Worm (Caenorhabditis elegans): Measurements from ENCODE around the gene tmem-218.

tmem-218 gene

DNA sequence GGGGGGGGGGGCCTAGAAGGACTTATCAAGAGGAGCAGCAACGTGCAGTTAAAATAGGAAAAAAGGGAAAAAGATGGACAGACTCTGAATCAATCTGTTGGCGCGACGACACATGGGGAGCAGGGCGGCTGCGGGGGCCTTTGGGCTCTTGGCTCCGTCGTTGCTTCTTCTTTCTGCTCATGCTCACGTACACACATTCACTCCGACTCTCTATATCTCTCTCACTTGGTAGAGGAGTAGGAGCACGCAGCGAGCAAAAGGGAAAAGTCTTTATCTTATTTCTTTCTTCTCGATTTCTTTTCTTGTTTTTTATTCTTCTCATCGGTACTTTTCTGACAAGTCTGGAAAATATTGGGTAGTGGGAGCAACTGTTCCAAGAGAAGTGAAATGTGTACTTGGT lies 21.1 kb upstream of the tmem-218 start (continued):
- TF ChIP-seq hpl-2 (GFP tag; optimal IDR thresholded peaks at IDR 0.05), result no peak
- TF ChIP-seq ceh-88 (GFP tag; IDR thresholded peaks at IDR 0.05), result no peak
- no peak for TF ChIP-seq egl-27 (tag; optimal IDR thresholded peaks at IDR 0.05)
- no peak for TF ChIP-seq unc-62 (GFP tag; optimal IDR thresholded peaks at IDR 0.05)
- no peak for TF ChIP-seq unc-86 (tag; optimal IDR thresholded peaks at IDR 0.05)
- TF ChIP-seq ets-5 (GFP tag; IDR thresholded peaks at IDR 0.05), result no peak
- TF ChIP-seq ceh-8 (GFP tag; optimal IDR thresholded peaks at IDR 0.05), result no peak
- TF ChIP-seq alr-1 (tag; optimal IDR thresholded peaks at IDR 0.05; ENCODE audit: borderline replicate concordance), result no peak
- TF ChIP-seq aly-2 (tag; optimal IDR thresholded peaks at IDR 0.05), result no peak
- no peak for TF ChIP-seq skn-1 (tag; optimal IDR thresholded peaks at IDR 0.05)
- TF ChIP-seq nhr-90 (tag; optimal IDR thresholded peaks at IDR 0.05; ENCODE audit: poor library complexity), result no peak
- TF ChIP-seq ceh-82 (tag; optimal IDR thresholded peaks at IDR 0.05), result peak in 1 of 3 experiments; percentile 63
- peak; percentile 28 for TF ChIP-seq fkh-8 (tag; optimal IDR thresholded peaks at IDR 0.05)
- peak in 1 of 2 experiments; percentile 13 for TF ChIP-seq mdl-1 (tag; optimal IDR thresholded peaks at IDR 0.05)
- peak; percentile 38 for TF ChIP-seq nhr-47 (tag; optimal IDR thresholded peaks at IDR 0.05)
- TF ChIP-seq Y116A8C.19 (tag; optimal IDR thresholded peaks at IDR 0.05; ENCODE audit: borderline replicate concordance), result no peak
- no peak for TF ChIP-seq unc-98 (GFP tag; IDR thresholded peaks at IDR 0.05)
- TF ChIP-seq ceh-63 (GFP tag; optimal IDR thresholded peaks at IDR 0.05), result no peak
- no peak for TF ChIP-seq pax-3 (tag; optimal IDR thresholded peaks at IDR 0.05)
- TF ChIP-seq nhr-28 (tag; optimal IDR thresholded peaks at IDR 0.05), result no peak
- no peak for TF ChIP-seq aha-1 (tag; optimal IDR thresholded peaks at IDR 0.05)
- no peak for TF ChIP-seq tlp-1 (tag; optimal IDR thresholded peaks at IDR 0.05)
- TF ChIP-seq nhr-12 (tag; optimal IDR thresholded peaks at IDR 0.05), result no peak
- no peak for TF ChIP-seq ztf-4 (tag; optimal IDR thresholded peaks at IDR 0.05)
- no peak for TF ChIP-seq C34B4.2 (tag; optimal IDR thresholded peaks at IDR 0.05)
- no peak for TF ChIP-seq unc-130 (tag; optimal IDR thresholded peaks at IDR 0.05)
- no peak for TF ChIP-seq snpc-4 (tag; optimal IDR thresholded peaks at IDR 0.05)
- no peak for TF ChIP-seq nhr-77 (tag; optimal IDR thresholded peaks at IDR 0.05)
- TF ChIP-seq C04F5.9 (tag; optimal IDR thresholded peaks at IDR 0.05), result no peak
- no peak for TF ChIP-seq lir-3 (tag; optimal IDR thresholded peaks at IDR 0.05; ENCODE audit: poor library complexity)
- TF ChIP-seq lin-13 (GFP tag; optimal IDR thresholded peaks at IDR 0.05), result no peak
- TF ChIP-seq rnt-1 (tag; optimal IDR thresholded peaks at IDR 0.05), result peak; percentile 28
- no peak for TF ChIP-seq egl-13 (tag; optimal IDR thresholded peaks at IDR 0.05)

DNA sequence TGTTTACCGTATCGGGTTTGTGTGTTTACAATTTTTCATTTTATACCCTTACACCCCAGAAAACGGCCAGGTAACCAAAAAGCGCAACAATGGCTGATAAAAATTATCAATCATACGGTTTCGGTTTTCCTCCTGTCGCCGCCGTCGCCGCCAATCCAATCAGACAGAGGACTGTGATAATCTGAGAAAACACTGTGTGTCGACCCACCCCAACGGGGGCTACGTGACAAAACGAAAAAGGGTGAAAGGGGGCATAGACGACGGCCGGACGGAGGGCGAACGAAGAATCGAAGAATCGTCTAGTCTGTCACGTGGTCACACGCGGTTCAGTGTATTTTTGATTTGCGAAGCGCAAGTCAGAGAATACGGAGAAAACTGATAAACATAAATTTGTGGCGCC lies 18.6 kb upstream of the tmem-218 start:
- TF ChIP-seq nhr-12 (tag; optimal IDR thresholded peaks at IDR 0.05) (no peak), nhr-71 (tag; optimal IDR thresholded peaks at IDR 0.05) (peak; percentile 78), mab-9 (GFP tag; IDR thresholded peaks at IDR 0.05) (no peak), nhr-19 (GFP tag; conservative IDR thresholded peaks at IDR 0.05) (peak; percentile 75), sptf-1 (tag; optimal IDR thresholded peaks at IDR 0.05) (no peak), mdl-1 (tag; optimal IDR thresholded peaks at IDR 0.05) (peak in 1 of 2 experiments; percentile 83), snu-23 (GFP tag; optimal IDR thresholded peaks at IDR 0.05) (peak; percentile 69), C04F5.9 (tag; optimal IDR thresholded peaks at IDR 0.05) (peak; percentile 9), C16A3.4 (tag; optimal IDR thresholded peaks at IDR 0.05) (no peak), unc-62 (GFP tag; optimal IDR thresholded peaks at IDR 0.05) (no peak), lin-35 (GFP tag; optimal IDR thresholded peaks at IDR 0.05) (peak in 1 of 2 experiments; percentile 66), lin-39 (tag; optimal IDR thresholded peaks at IDR 0.05) (no peak), ztf-4 (tag; optimal IDR thresholded peaks at IDR 0.05) (peak; percentile 20), nhr-20 (tag; optimal IDR thresholded peaks at IDR 0.05) (peak; percentile 87), xbp-1 (tag; optimal IDR thresholded peaks at IDR 0.05) (peak; percentile 24), unc-86 (tag; optimal IDR thresholded peaks at IDR 0.05) (no peak), ceh-8 (GFP tag; optimal IDR thresholded peaks at IDR 0.05) (no peak), efl-1 (optimal IDR thresholded peaks at IDR 0.05) (peak in 1 of 2 experiments; percentile 2), efl-1 (GFP tag; optimal IDR thresholded peaks at IDR 0.05 in 1 of 2) (no peak), pag-3 (tag; optimal IDR thresholded peaks at IDR 0.05; ENCODE audit: borderline replicate concordance, insufficient read depth) (no peak), nhr-237 (tag; optimal IDR thresholded peaks at IDR 0.05) (no peak), nhr-85 (tag) (peak; percentile 91), dsc-1 (tag; optimal IDR thresholded peaks at IDR 0.05) (no peak), elt-3 (tag; optimal IDR thresholded peaks at IDR 0.05) (peak in 4 of 6 experiments; percentile 4 to 77 (median 58)), grh-1 (GFP tag; IDR thresholded peaks at IDR 0.05) (peak; percentile 69), ceh-88 (GFP tag; IDR thresholded peaks at IDR 0.05) (peak; percentile 44), nhr-47 (tag; optimal IDR thresholded peaks at IDR 0.05) (peak; percentile 62), tbx-2 (tag; optimal IDR thresholded peaks at IDR 0.05) (peak; percentile 62)

Measured in whole organism, L1 larva.